Fruit fly (Drosophila melanogaster) whole organism, embryonic: Measurements from ENCODE around the gene Sec23.
A peak's percentile ranks its signal among the peaks of the same experiment; 100 is the strongest.

Experiments
- Ada2b ChIP-seq: fragments of 200-800 bp; sonication (Bioruptor generic); IDR thresholded peaks from 2 replicates; pipeline ENCODE4 v1.3.6; 2022; ENCODE audit warnings: missing biosample characterization, missing genetic modification characterization
- Antp ChIP-seq: fragments of 200-800 bp; sonication (Bioruptor generic); optimal IDR thresholded peaks from 3 replicates; lab custom pipeline; 2016; ENCODE audit warnings: missing biosample characterization, missing genetic modification characterization
- Blimp-1 ChIP-seq: fragments of 200-800 bp; sonication (Bioruptor generic); optimal IDR thresholded peaks from 3 replicates; lab custom pipeline; 2018; ENCODE audit warnings: missing biosample characterization, missing genetic modification characterization, mild to moderate bottlenecking, moderate library complexity, missing genetic modification reagents
- CG10565 ChIP-seq: fragments of 200-800 bp; sonication (Bioruptor generic); optimal IDR thresholded peaks from 3 replicates; lab custom pipeline; 2016; ENCODE audit warnings: missing biosample characterization, mild to moderate bottlenecking, missing genetic modification characterization
- CG11696 ChIP-seq: fragments of 200-800 bp; sonication (Bioruptor generic); IDR thresholded peaks from 2 replicates; pipeline ENCODE4 v1.3.6; 2022; ENCODE audit warnings: missing biosample characterization, missing genetic modification characterization
- CG12744 ChIP-seq: fragments of 200-800 bp; sonication (Bioruptor generic); optimal IDR thresholded peaks from 2 replicates; lab custom pipeline; 2016; ENCODE audit warnings: missing biosample characterization, missing genetic modification characterization
- CG15479 ChIP-seq: fragments of 200-800 bp; sonication (Bioruptor generic); optimal IDR thresholded peaks from 3 replicates; lab custom pipeline; 2019; ENCODE audit warnings: missing biosample characterization, mild to moderate bottlenecking, missing genetic modification characterization, moderate library complexity
- CG1602 ChIP-seq: fragments of 200-800 bp; sonication (Bioruptor generic); optimal IDR thresholded peaks from 3 replicates; lab custom pipeline; 2016; ENCODE audit warnings: missing biosample characterization, missing genetic modification characterization
- CG17359 ChIP-seq: fragments of 200-800 bp; sonication (Bioruptor generic); optimal IDR thresholded peaks from 3 replicates; lab custom pipeline; 2018; ENCODE audit warnings: missing biosample characterization, mild to moderate bottlenecking, missing genetic modification characterization, moderate library complexity
- CG17361 ChIP-seq: fragments of 200-800 bp; sonication (Bioruptor generic); IDR thresholded peaks from 3 replicates; pipeline ENCODE4 v1.3.6; 2022; ENCODE audit warnings: missing biosample characterization, missing genetic modification characterization
- CG1792 ChIP-seq: fragments of 200-800 bp; sonication (Bioruptor generic); optimal IDR thresholded peaks from 2 replicates; lab custom pipeline; 2016; ENCODE audit warnings: missing biosample characterization, missing genetic modification characterization
- CG1832 ChIP-seq: fragments of 200-800 bp; sonication (Bioruptor generic); optimal IDR thresholded peaks from 2 replicates; lab custom pipeline; 2017; ENCODE audit warnings: missing biosample characterization, mild to moderate bottlenecking, missing genetic modification characterization, inconsistent platforms
- CG33557 ChIP-seq: fragments of 200-800 bp; sonication (Bioruptor generic); optimal IDR thresholded peaks from 2 replicates; lab custom pipeline; 2019; ENCODE audit warnings: missing biosample characterization, mild to moderate bottlenecking, missing genetic modification characterization, moderate library complexity
- CG34422 ChIP-seq: fragments of 200-800 bp; sonication (Bioruptor generic); IDR thresholded peaks from 3 replicates; pipeline ENCODE4 v1.3.6; 2022; ENCODE audit warnings: missing biosample characterization, missing genetic modification characterization
- CG3838 ChIP-seq: fragments of 200-800 bp; sonication (Bioruptor generic); optimal IDR thresholded peaks from 3 replicates; lab custom pipeline; 2016; ENCODE audit warnings: missing biosample characterization, missing genetic modification characterization
- CG3847 ChIP-seq: fragments of 200-800 bp; sonication (Bioruptor generic); IDR thresholded peaks from 2 replicates; pipeline ENCODE4 v1.3.6; 2022; ENCODE audit warnings: missing biosample characterization, missing genetic modification characterization
- CG43689 ChIP-seq: fragments of 200-800 bp; sonication (Bioruptor generic); IDR thresholded peaks from 2 replicates; pipeline ENCODE4 v1.3.6; 2022; ENCODE audit warnings: missing biosample characterization, missing genetic modification characterization
- CG6254 ChIP-seq: fragments of 200-800 bp; sonication (Bioruptor generic); optimal IDR thresholded peaks from 3 replicates; lab custom pipeline; 2017; ENCODE audit warnings: mild to moderate bottlenecking, missing biosample characterization, missing genetic modification reagents, missing genetic modification characterization
- CG7745 ChIP-seq: fragments of 200-800 bp; sonication (Bioruptor generic); optimal IDR thresholded peaks from 2 replicates; lab custom pipeline; 2018; ENCODE audit warnings: missing biosample characterization, mild to moderate bottlenecking, missing genetic modification characterization, moderate library complexity
- CG7839 ChIP-seq: fragments of 200-800 bp; sonication (Bioruptor generic); optimal IDR thresholded peaks from 3 replicates; lab custom pipeline; 2018; ENCODE audit warnings: missing biosample characterization, mild to moderate bottlenecking, missing genetic modification characterization, moderate library complexity
- CkIIα-i1 ChIP-seq: fragments of 200-800 bp; sonication (Bioruptor generic); IDR thresholded peaks from 2 replicates; pipeline ENCODE4 v1.3.6; 2022; ENCODE audit warnings: missing biosample characterization, missing genetic modification characterization
- D ChIP-seq, 2 experiments: fragments of 200-800 bp in 1 of 2; fragments of >200 bp in 1 of 2; sonication (Bioruptor generic) in 1 of 2; optimal IDR thresholded peaks; 2 replicates in 1 of 2; 3 replicates in 1 of 2; lab custom pipeline; 2017; ENCODE audit warnings: mild to moderate bottlenecking in 1 of 2, missing biosample characterization in 1 of 2, missing genetic modification characterization in 1 of 2, missing genetic modification reagents in 1 of 2
- Dip2 ChIP-seq: fragments of 200-800 bp; sonication (Bioruptor generic); IDR thresholded peaks from 2 replicates; pipeline ENCODE4 v1.3.6; 2022; ENCODE audit warnings: missing biosample characterization, missing genetic modification characterization
- E2f2 ChIP-seq: fragments of 200-800 bp; sonication (Bioruptor generic); IDR thresholded peaks from 2 replicates; pipeline ENCODE4 v1.3.6; 2022; ENCODE audit warnings: missing biosample characterization, missing genetic modification characterization
- Ets97D ChIP-seq: fragments of 200-800 bp; sonication (Bioruptor generic); optimal IDR thresholded peaks from 3 replicates; lab custom pipeline; 2016; ENCODE audit warnings: missing biosample characterization, missing genetic modification characterization
- HLHmδ ChIP-seq: fragments of 200-800 bp; sonication (Bioruptor generic); optimal IDR thresholded peaks from 2 replicates; lab custom pipeline; 2018; ENCODE audit warnings: missing biosample characterization, mild to moderate bottlenecking, missing genetic modification characterization, moderate library complexity
- Hr51 ChIP-seq, 2 experiments: fragments of 200-800 bp; sonication (Bioruptor generic); optimal IDR thresholded peaks; 2 replicates in 1 of 2; 3 replicates in 1 of 2; lab custom pipeline; 2016 to 2018; ENCODE audit warnings: missing biosample characterization in 2 of 2, missing genetic modification characterization in 2 of 2, mild to moderate bottlenecking in 1 of 2, moderate library complexity in 1 of 2
- Jarid2 ChIP-seq: fragments of 200-800 bp; sonication (Bioruptor generic); optimal IDR thresholded peaks from 3 replicates; lab custom pipeline; 2017; ENCODE audit warnings: mild to moderate bottlenecking, missing biosample characterization, missing genetic modification reagents, missing genetic modification characterization
- NFAT ChIP-seq: fragments of 200-800 bp; sonication (Bioruptor generic); IDR thresholded peaks from 2 replicates; pipeline ENCODE4 v1.3.6; 2022; ENCODE audit warnings: missing biosample characterization, missing genetic modification characterization
- Nf-YA ChIP-seq: fragments of 200-800 bp; sonication (Bioruptor generic); IDR thresholded peaks from 2 replicates; pipeline ENCODE4 v1.3.6; 2022; ENCODE audit warnings: missing biosample characterization, missing genetic modification characterization
- Nf-YC ChIP-seq: fragments of 200-800 bp; optimal IDR thresholded peaks from 3 replicates; lab custom pipeline; 2019; ENCODE audit warnings: missing biosample characterization, mild to moderate bottlenecking, missing genetic modification characterization, moderate library complexity
- PHDP ChIP-seq: fragments of 200-800 bp; sonication (Bioruptor generic); optimal IDR thresholded peaks from 3 replicates; lab custom pipeline; 2018; ENCODE audit warnings: missing biosample characterization, mild to moderate bottlenecking, missing genetic modification characterization, moderate library complexity
- Ravus ChIP-seq: fragments of 200-800 bp; sonication (Bioruptor generic); IDR thresholded peaks from 2 replicates; pipeline ENCODE4 v1.3.6; 2022; ENCODE audit warnings: missing biosample characterization, missing genetic modification characterization
- Sox102F ChIP-seq: fragments of 200-800 bp; sonication (Bioruptor generic); optimal IDR thresholded peaks from 2 replicates; lab custom pipeline; 2018; ENCODE audit warnings: missing biosample characterization, mild to moderate bottlenecking, missing genetic modification characterization, moderate library complexity
- ac ChIP-seq: fragments of 200-800 bp; sonication (Bioruptor generic); optimal IDR thresholded peaks from 3 replicates; lab custom pipeline; 2017; ENCODE audit warnings: missing biosample characterization, mild to moderate bottlenecking, missing genetic modification characterization
- dpn ChIP-seq, 2 experiments: fragments of 200-800 bp; sonication (Bioruptor generic); optimal IDR thresholded peaks; 3 replicates each; lab custom pipeline; 2016; ENCODE audit warnings: missing biosample characterization in 2 of 2, missing genetic modification characterization in 2 of 2
- dysf ChIP-seq: fragments of 200-800 bp; sonication (Bioruptor generic); IDR thresholded peaks from 3 replicates; pipeline ENCODE4 v1.3.6; 2022; ENCODE audit warnings: missing biosample characterization, missing genetic modification characterization
- emc ChIP-seq: fragments of 200-800 bp; sonication (Bioruptor generic); optimal IDR thresholded peaks from 2 replicates; lab custom pipeline; 2016; ENCODE audit warnings: missing biosample characterization, missing genetic modification characterization
- eve ChIP-seq, 2 experiments: fragments of >200 bp; optimal IDR thresholded peaks; 2 replicates each; lab custom pipeline; 2017; ENCODE audit warnings: missing biosample characterization in 2 of 2, missing genetic modification characterization in 2 of 2
- ham ChIP-seq: fragments of 200-800 bp; sonication (Bioruptor generic); IDR thresholded peaks from 2 replicates; pipeline ENCODE4 v1.3.6; 2022; ENCODE audit warnings: missing biosample characterization, missing genetic modification characterization
- ind ChIP-seq: fragments of 200-800 bp; sonication (Bioruptor generic); optimal IDR thresholded peaks from 3 replicates; lab custom pipeline; 2016; ENCODE audit warnings: missing biosample characterization, missing genetic modification characterization
- kay ChIP-seq: fragments of 200-800 bp; sonication (Bioruptor generic); optimal IDR thresholded peaks from 2 replicates; lab custom pipeline; 2016; ENCODE audit warnings: missing biosample characterization, missing genetic modification characterization
- nau ChIP-seq: fragments of 200-800 bp; sonication (Bioruptor generic); optimal IDR thresholded peaks from 3 replicates; lab custom pipeline; 2017; ENCODE audit warnings: missing biosample characterization, mild to moderate bottlenecking, missing genetic modification characterization, missing genetic modification reagents
- nerfin-1 ChIP-seq: fragments of 200-800 bp; sonication (Bioruptor generic); optimal IDR thresholded peaks from 3 replicates; lab custom pipeline; 2019; ENCODE audit warnings: missing biosample characterization, mild to moderate bottlenecking, missing genetic modification characterization, moderate library complexity
- ranshi ChIP-seq: fragments of 200-800 bp; sonication (Bioruptor generic); IDR thresholded peaks from 2 replicates; pipeline ENCODE4 v1.3.6; 2022; ENCODE audit warnings: missing biosample characterization, missing genetic modification characterization
- sc ChIP-seq, 3 experiments: fragments of >200 bp in 2 of 3; fragments of 200-800 bp in 1 of 3; sonication (Bioruptor generic) in 1 of 3; optimal IDR thresholded peaks; 2 replicates in 2 of 3; 3 replicates in 1 of 3; lab custom pipeline; 2017; ENCODE audit warnings: mild to moderate bottlenecking in 1 of 3, missing biosample characterization in 1 of 3, missing genetic modification characterization in 1 of 3, missing genetic modification reagents in 1 of 3
- sug ChIP-seq: fragments of 200-800 bp; optimal IDR thresholded peaks from 2 replicates; lab custom pipeline; 2019; ENCODE audit warnings: missing biosample characterization, mild to moderate bottlenecking, missing genetic modification characterization, moderate library complexity
- tap ChIP-seq: fragments of 200-800 bp; optimal IDR thresholded peaks from 3 replicates; lab custom pipeline; 2019; ENCODE audit warnings: missing biosample characterization, mild to moderate bottlenecking, missing genetic modification characterization, moderate library complexity
- tup ChIP-seq: fragments of 200-800 bp; sonication (Bioruptor generic); optimal IDR thresholded peaks from 2 replicates; lab custom pipeline; 2016; ENCODE audit warnings: missing biosample characterization, mild to moderate bottlenecking, missing genetic modification characterization, moderate library complexity
- wor ChIP-seq: fragments of 200-800 bp; sonication (Bioruptor generic); IDR thresholded peaks from 2 replicates; pipeline ENCODE4 v1.3.6; 2022; ENCODE audit warnings: missing biosample characterization, missing genetic modification characterization

The Sec23 gene

DNA sequence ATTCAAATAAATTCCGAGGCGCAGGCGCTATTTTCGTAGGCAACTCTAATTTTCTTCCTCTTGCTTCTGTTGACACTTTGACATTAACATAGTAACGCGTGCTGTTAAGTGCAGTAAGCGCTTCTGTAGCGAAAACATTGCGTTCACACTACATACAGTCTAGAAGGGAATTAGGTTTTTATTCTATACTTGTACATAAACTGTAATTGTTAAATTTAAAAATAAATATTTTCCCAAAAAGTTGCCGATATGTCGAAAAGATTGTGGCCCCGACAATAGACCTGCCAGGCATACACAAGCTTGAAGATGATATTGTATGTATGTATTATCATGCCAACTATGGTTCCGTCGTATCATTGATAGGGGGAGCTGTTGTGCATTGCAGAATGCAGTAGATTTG is 42.4 kb upstream of the Sec23 start, which contains the start of gene asl (continued):
- TF ChIP-seq CG34422 (GFP tag; lab: Robert Waterston, UW) (peak; percentile 64; the same call in 1 of the 3 replicates), CG10565 (GFP tag; lab: Kevin White, UChicago) (no peak), emc (GFP tag; lab: Kevin White, UChicago) (peak; percentile 7), sc (optimal IDR thresholded peaks at IDR 0.05; lab: Kevin White, UChicago) (no peak), sc (GFP tag; optimal IDR thresholded peaks at IDR 0.05; lab: Kevin White, UChicago) (no peak), dysf (peak; percentile 76), CG1602 (GFP tag; lab: Kevin White, UChicago) (peak; percentile 38), D (optimal IDR thresholded peaks at IDR 0.05; lab: Kevin White, UChicago) (no peak), D (GFP tag; optimal IDR thresholded peaks at IDR 0.05; lab: Kevin White, UChicago) (peak; percentile 44), CG1832 (no peak), CG3838 (GFP tag; lab: Kevin White, UChicago) (peak; percentile 14), Nf-YA (GFP tag; lab: Robert Waterston, UW) (no peak), ranshi (0 out of 2 replicates have a peak, but pooled peaks have one; percentile 15), E2f2 (GFP tag; lab: Robert Waterston, UW) (peak; percentile 84), CG15479 (GFP tag; lab: Kevin White, UChicago) (peak; percentile 41), CG17359 (tag; lab: Kevin White, UChicago) (peak; percentile 70), CG7839 (tag; lab: Kevin White, UChicago) (no peak), kay (GFP tag; lab: Kevin White, UChicago) (no peak), Nf-YC (tag; lab: Kevin White, UChicago) (peak; percentile 68), ham (GFP tag; lab: Robert Waterston, UW) (no peak), nau (GFP tag; lab: Kevin White, UChicago) (no peak), Ada2b (GFP tag; lab: Robert Waterston, UW) (peak; percentile 49), ac (no peak), CG43689 (GFP tag; lab: Robert Waterston, UW) (no peak), CG17361 (peak; percentile 83), Jarid2 (no peak), CG3847 (peak; percentile 55), tup (GFP tag; lab: Kevin White, UChicago) (peak; percentile 9), CG12744 (GFP tag; lab: Kevin White, UChicago) (peak; percentile 32), CG33557 (GFP tag; lab: Kevin White, UChicago) (peak; percentile 42), CG1792 (GFP tag; lab: Kevin White, UChicago) (peak; percentile 24), CkIIα-i1 (GFP tag; lab: Robert Waterston, UW) (no peak), Hr51 (GFP tag; optimal IDR thresholded peaks at IDR 0.05; lab: Kevin White, UChicago) (no peak), eve (GFP tag; optimal IDR thresholded peaks at IDR 0.05; lab: Kevin White, UChicago) (no peak), CG7745 (no peak), Sox102F (GFP tag; lab: Kevin White, UChicago) (no peak), CG11696 (GFP tag; lab: Robert Waterston, UW) (0 out of 2 replicates have a peak, but pooled peaks have one; percentile 26), Dip2 (GFP tag; lab: Robert Waterston, UW) (no peak), Ets97D (GFP tag; lab: Kevin White, UChicago) (peak; percentile 66), CG6254 (no peak), PHDP (tag; lab: Kevin White, UChicago) (peak; percentile 63), sug (peak; percentile 64), Antp (peak; percentile 41), NFAT (GFP tag; lab: Robert Waterston, UW) (no peak), HLHmδ (GFP tag; lab: Kevin White, UChicago) (no peak), nerfin-1 (tag; lab: Kevin White, UChicago) (peak; percentile 67), Ravus (GFP tag; lab: Robert Waterston, UW) (no peak), ind (GFP tag; lab: Kevin White, UChicago) (no peak), tap (tag; lab: Kevin White, UChicago) (no peak), wor (GFP tag; lab: Robert Waterston, UW) (no peak), Blimp-1 (no peak), dpn (GFP tag; optimal IDR thresholded peaks at IDR 0.05; lab: Kevin White, UChicago) (peak; percentile 56 to 65)
